Worm (Caenorhabditis elegans) whole organism, L2 larva: ENCODE data around the gene rpb-11.

ENCODE experiments used
- C34F6.9 ChIP-seq: fragments of 150-350 bp; optimal IDR thresholded peaks from 2 replicates; lab custom pipeline; 2014; ENCODE audit warnings: missing biosample characterization, missing genetic modification characterization
- ceh-82 ChIP-seq: fragments of 150-350 bp; optimal IDR thresholded peaks from 2 replicates; lab custom pipeline; 2014; ENCODE audit warnings: missing biosample characterization, missing genetic modification characterization
- gmeb-1 ChIP-seq: fragments of 150-350 bp; optimal IDR thresholded peaks from 2 replicates; lab custom pipeline; 2014; ENCODE audit warnings: missing biosample characterization, missing genetic modification characterization
- lin-39 ChIP-seq: fragments of 150-350 bp; optimal IDR thresholded peaks from 2 replicates; lab custom pipeline; 2014; ENCODE audit warnings: missing biosample characterization, missing genetic modification reagents, missing genetic modification characterization
- nhr-10 ChIP-seq: sonication (generic microtip); optimal IDR thresholded peaks from 2 replicates; lab custom pipeline; 2017; ENCODE audit warnings: missing biosample characterization, missing genetic modification characterization
- nhr-11 ChIP-seq: fragments of 150-350 bp; optimal IDR thresholded peaks from 2 replicates; lab custom pipeline; 2014; ENCODE audit warnings: missing biosample characterization, missing genetic modification characterization
- nhr-25 ChIP-seq: fragments of 150-350 bp; sonication (generic microtip); optimal IDR thresholded peaks from 3 replicates; lab custom pipeline; 2014; ENCODE audit warnings: missing biosample characterization, missing genetic modification characterization

DNA sequence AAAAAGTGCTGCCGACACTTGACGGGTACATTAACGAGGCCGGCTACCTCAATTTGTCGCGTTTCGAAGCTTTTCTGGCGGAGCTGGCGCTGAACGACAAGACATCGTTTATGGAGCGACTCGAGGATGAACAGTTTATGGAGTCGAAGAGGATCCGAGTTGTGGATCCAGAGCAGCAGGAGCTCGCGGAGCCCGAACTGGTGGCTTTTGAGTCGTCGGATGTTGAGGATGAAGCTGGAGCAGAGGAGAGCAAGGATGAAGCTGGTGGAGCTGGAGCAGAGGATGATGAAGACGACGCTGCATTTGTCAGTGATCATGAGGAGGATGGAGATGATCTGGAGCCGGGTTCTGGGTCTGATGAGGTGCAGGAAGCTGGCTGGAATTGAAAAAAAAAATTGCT is 14.9 kb downstream of the rpb-11 start:
- TF ChIP-seq C34F6.9 (tag; lab: Kevin White, UChicago): no peak
- no peak for TF ChIP-seq gmeb-1
- no peak for TF ChIP-seq nhr-25 (tag; lab: Kevin White, UChicago)
- no peak for TF ChIP-seq nhr-10 (tag; lab: Kevin White, UChicago)
- TF ChIP-seq ceh-82 (tag; lab: Kevin White, UChicago): no peak
- TF ChIP-seq nhr-11: no peak
- no peak for TF ChIP-seq lin-39 (tag; lab: Kevin White, UChicago)
